Worm (Caenorhabditis elegans): ENCODE data around the gene str-207.

DNA sequence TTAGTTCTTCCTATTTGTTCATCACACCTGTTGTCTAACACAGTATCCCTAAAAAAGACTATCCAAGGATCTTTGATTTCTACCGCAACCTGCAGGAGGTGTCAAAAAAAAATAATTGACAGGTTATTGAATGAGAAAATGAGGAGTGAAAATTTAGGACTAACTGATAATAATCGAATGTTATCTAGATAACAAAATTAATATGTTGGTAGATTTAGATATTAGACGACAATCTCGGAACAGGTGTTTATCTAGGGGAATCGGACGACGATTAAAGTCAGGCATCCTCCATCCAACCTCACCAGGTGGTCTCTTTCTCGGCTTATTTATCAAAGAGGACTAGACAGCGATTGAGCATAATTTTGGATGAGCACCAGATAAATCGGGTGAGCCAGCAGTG, 17.2 kb downstream of the str-207 start:
- TF ChIP-seq snpc-4 (tag; optimal IDR thresholded peaks at IDR 0.05) = no peak
- TF ChIP-seq nhr-237 (tag; optimal IDR thresholded peaks at IDR 0.05) = no peak
- no peak for TF ChIP-seq set-16 (GFP tag; IDR thresholded peaks at IDR 0.05)
- TF ChIP-seq R02D3.7 (tag; optimal IDR thresholded peaks at IDR 0.05) = no peak
- TF ChIP-seq daf-19 (GFP tag; conservative IDR thresholded peaks at IDR 0.05) = no peak
- TF ChIP-seq nhr-76 (tag; optimal IDR thresholded peaks at IDR 0.05) = no peak
- TF ChIP-seq snpc-1.2 (GFP tag; IDR thresholded peaks at IDR 0.05) = no peak
- no peak for TF ChIP-seq mdl-1 (tag; optimal IDR thresholded peaks at IDR 0.05)
